Worm (Caenorhabditis elegans) whole organism, mixed stage, embryonic: ENCODE data around the gene T04C12.11.

ENCODE experiments used
- M03D4.4 ChIP-seq: sonication (generic microtip); optimal IDR thresholded peaks from 2 replicates; lab custom pipeline; 2017; ENCODE audit warnings: mild to moderate bottlenecking, missing genetic modification characterization, missing compliant biosample characterization
- bed-3 ChIP-seq: fragments of 200-800 bp; sonication (Bioruptor generic); optimal IDR thresholded peaks from 3 replicates; lab custom pipeline; 2018; ENCODE audit warnings: mild to moderate bottlenecking, missing genetic modification characterization, moderate library complexity, missing compliant biosample characterization
- blmp-1 ChIP-seq: fragments of 150-350 bp; optimal IDR thresholded peaks from 2 replicates; lab custom pipeline; 2014; ENCODE audit warnings: missing biosample characterization, missing genetic modification characterization
- ceh-39 ChIP-seq: fragments of 150-350 bp; optimal IDR thresholded peaks from 2 replicates; lab custom pipeline; 2014; ENCODE audit warnings: missing biosample characterization, missing genetic modification characterization
- ceh-43 ChIP-seq: fragments of 200-800 bp; sonication (Bioruptor generic); optimal IDR thresholded peaks from 2 replicates; lab custom pipeline; 2018; ENCODE audit warnings: mild to moderate bottlenecking, missing genetic modification characterization, moderate library complexity, missing compliant biosample characterization
- ceh-83 ChIP-seq: fragments of 200-800 bp; sonication (Bioruptor generic); optimal IDR thresholded peaks from 2 replicates; lab custom pipeline; 2018; ENCODE audit warnings: mild to moderate bottlenecking, missing genetic modification characterization, missing compliant biosample characterization
- ces-1 ChIP-seq: fragments of 150-350 bp; optimal IDR thresholded peaks from 2 replicates; lab custom pipeline; 2014; ENCODE audit warnings: missing biosample characterization, missing genetic modification reagents, missing genetic modification characterization
- cnd-1 ChIP-seq: fragments of 200-800 bp; sonication (Bioruptor generic); optimal IDR thresholded peaks from 2 replicates; lab custom pipeline; 2018; ENCODE audit warnings: mild to moderate bottlenecking, missing genetic modification characterization, missing compliant biosample characterization
- drap-1 ChIP-seq: fragments of 200-800 bp; sonication (Bioruptor generic); optimal IDR thresholded peaks from 3 replicates; lab custom pipeline; 2018; ENCODE audit warnings: mild to moderate bottlenecking, missing genetic modification characterization, missing compliant biosample characterization
- elt-3 ChIP-seq: fragments of 150-350 bp; optimal IDR thresholded peaks from 2 replicates; lab custom pipeline; 2014; ENCODE audit warnings: missing biosample characterization, missing genetic modification characterization
- flh-1 ChIP-seq: fragments of 200-800 bp; sonication (Bioruptor generic); optimal IDR thresholded peaks from 2 replicates; lab custom pipeline; 2018; ENCODE audit warnings: mild to moderate bottlenecking, missing genetic modification characterization, moderate library complexity, missing compliant biosample characterization
- ham-2 ChIP-seq: fragments of 200-800 bp; sonication (Bioruptor generic); optimal IDR thresholded peaks from 2 replicates; lab custom pipeline; 2018; ENCODE audit warnings: mild to moderate bottlenecking, missing genetic modification characterization, missing compliant biosample characterization
- lin-13 ChIP-seq: fragments of 150-350 bp; optimal IDR thresholded peaks from 2 replicates; lab custom pipeline; 2014; ENCODE audit warnings: missing biosample characterization, missing genetic modification characterization
- lin-32 ChIP-seq: fragments of 200-800 bp; sonication (Bioruptor generic); optimal IDR thresholded peaks from 2 replicates; lab custom pipeline; 2018; ENCODE audit warnings: mild to moderate bottlenecking, missing genetic modification characterization, missing compliant biosample characterization
- lsy-2 ChIP-seq: fragments of 150-350 bp; optimal IDR thresholded peaks from 2 replicates; lab custom pipeline; 2014; ENCODE audit warnings: missing biosample characterization, missing genetic modification characterization
- mep-1 ChIP-seq: fragments of 150-350 bp; optimal IDR thresholded peaks from 2 replicates; lab custom pipeline; 2017; ENCODE audit warnings: missing biosample characterization, missing genetic modification reagents, missing genetic modification characterization, inconsistent platforms
- nhr-237 ChIP-seq: fragments of 150-350 bp; optimal IDR thresholded peaks from 2 replicates; lab custom pipeline; 2014; ENCODE audit warnings: missing biosample characterization, missing genetic modification characterization
- nhr-76 ChIP-seq: sonication (generic microtip); optimal IDR thresholded peaks from 2 replicates; lab custom pipeline; 2017; ENCODE audit warnings: missing biosample characterization, missing genetic modification characterization
- pha-4 ChIP-seq: fragments of 150-350 bp; optimal IDR thresholded peaks from 2 replicates; lab custom pipeline; 2018; ENCODE audit warnings: missing biosample characterization, missing genetic modification reagents, missing genetic modification characterization
- sem-2 ChIP-seq: fragments of 200-800 bp; sonication (Bioruptor generic); optimal IDR thresholded peaks from 2 replicates; lab custom pipeline; 2018; ENCODE audit warnings: mild to moderate bottlenecking, missing genetic modification characterization, missing compliant biosample characterization
- tbx-8 ChIP-seq: fragments of 200-800 bp; sonication (Bioruptor generic); optimal IDR thresholded peaks from 2 replicates; lab custom pipeline; 2018; ENCODE audit warnings: mild to moderate bottlenecking, missing genetic modification characterization, moderate library complexity, missing compliant biosample characterization
- unc-120 ChIP-seq: sonication (generic microtip); optimal IDR thresholded peaks from 2 replicates; lab custom pipeline; 2017; ENCODE audit warnings: missing genetic modification characterization, missing compliant biosample characterization; ENCODE audit not compliant: poor library complexity, severe bottlenecking
- unc-39 ChIP-seq: fragments of 150-350 bp; optimal IDR thresholded peaks from 2 replicates; lab custom pipeline; 2014; ENCODE audit warnings: missing biosample characterization, missing genetic modification characterization
- unc-62 ChIP-seq: fragments of 150-350 bp; optimal IDR thresholded peaks from 2 replicates; lab custom pipeline; 2014; ENCODE audit warnings: missing biosample characterization, missing genetic modification reagents, missing genetic modification characterization
- ztf-11 ChIP-seq: fragments of 150-350 bp; optimal IDR thresholded peaks from 2 replicates; lab custom pipeline; 2014; ENCODE audit warnings: missing biosample characterization, missing genetic modification characterization

The T04C12.11 gene

DNA sequence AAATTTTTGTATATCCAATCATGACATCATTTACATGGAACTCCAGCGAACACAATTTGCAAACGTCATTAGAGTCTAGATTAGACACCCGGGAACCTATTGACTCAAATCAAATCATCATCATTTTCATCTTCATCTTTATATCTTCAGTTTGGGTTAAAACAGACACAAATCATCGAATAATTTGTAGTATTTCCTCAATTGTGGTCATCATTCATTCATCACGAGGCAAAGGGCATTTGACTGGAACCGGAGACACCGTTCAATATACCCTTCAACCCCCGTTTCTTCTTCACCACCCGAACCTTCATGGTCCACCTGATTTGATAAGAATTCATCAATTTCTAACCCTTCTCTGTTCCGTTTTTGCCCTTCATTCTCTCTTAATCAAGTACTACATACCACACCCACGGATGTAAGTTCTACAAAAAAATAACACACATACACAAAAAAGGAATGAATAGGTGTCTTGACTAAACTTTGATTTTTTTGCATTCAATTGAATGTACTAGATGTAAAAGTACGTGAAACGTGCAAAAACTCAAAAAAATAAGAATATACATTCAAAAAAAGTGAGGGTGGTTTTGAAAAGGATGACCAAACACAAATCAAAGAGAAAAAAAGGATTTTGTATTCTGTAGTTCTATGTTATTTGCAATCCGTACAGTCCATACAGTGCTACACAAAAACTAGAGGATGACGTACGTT is 43.1 kb downstream of the T04C12.11 start:
- TF ChIP-seq unc-62 (GFP tag; lab: Kevin White, UChicago) (no peak), ztf-11 (tag; lab: Kevin White, UChicago) (no peak), sem-2 (no peak), elt-3 (no peak), ceh-43 (GFP tag; lab: Kevin White, UChicago) (no peak), drap-1 (GFP tag; lab: Kevin White, UChicago) (no peak), unc-120 (tag; lab: Kevin White, UChicago) (no peak), pha-4 (tag; lab: Kevin White, UChicago) (no peak), flh-1 (GFP tag; lab: Kevin White, UChicago) (no peak), lin-32 (GFP tag; lab: Kevin White, UChicago) (no peak), lin-13 (tag; lab: Kevin White, UChicago) (no peak), lsy-2 (tag; lab: Kevin White, UChicago) (no peak), blmp-1 (tag; lab: Kevin White, UChicago) (no peak), bed-3 (GFP tag; lab: Kevin White, UChicago) (no peak), ceh-83 (GFP tag; lab: Kevin White, UChicago) (no peak)

DNA sequence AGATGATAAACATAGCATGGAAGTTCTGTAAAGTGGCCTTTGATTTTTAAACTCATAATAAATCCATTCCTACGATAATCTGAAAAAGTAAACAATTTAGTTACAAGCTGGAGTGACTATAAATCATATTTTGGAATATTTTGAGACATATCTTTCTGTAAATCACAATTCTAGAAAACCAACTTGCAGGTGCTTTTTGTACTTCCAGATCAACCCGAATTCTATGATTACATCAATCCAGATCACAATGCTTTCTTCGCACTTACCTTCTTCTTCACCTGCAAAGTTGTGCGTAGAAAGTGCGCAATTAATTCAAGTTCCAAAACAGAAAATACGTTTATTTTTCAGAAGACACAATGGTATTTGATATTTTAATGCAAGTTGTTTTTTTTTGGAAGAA is 45.3 kb downstream of the T04C12.11 start:
- no peak for TF ChIP-seq lin-13 (tag; lab: Kevin White, UChicago)
- no peak for TF ChIP-seq M03D4.4 (tag; lab: Kevin White, UChicago)
- no peak for TF ChIP-seq lsy-2 (tag; lab: Kevin White, UChicago)
- TF ChIP-seq ceh-43 (GFP tag; lab: Kevin White, UChicago), result no peak
- TF ChIP-seq unc-62 (GFP tag; lab: Kevin White, UChicago), result no peak

DNA sequence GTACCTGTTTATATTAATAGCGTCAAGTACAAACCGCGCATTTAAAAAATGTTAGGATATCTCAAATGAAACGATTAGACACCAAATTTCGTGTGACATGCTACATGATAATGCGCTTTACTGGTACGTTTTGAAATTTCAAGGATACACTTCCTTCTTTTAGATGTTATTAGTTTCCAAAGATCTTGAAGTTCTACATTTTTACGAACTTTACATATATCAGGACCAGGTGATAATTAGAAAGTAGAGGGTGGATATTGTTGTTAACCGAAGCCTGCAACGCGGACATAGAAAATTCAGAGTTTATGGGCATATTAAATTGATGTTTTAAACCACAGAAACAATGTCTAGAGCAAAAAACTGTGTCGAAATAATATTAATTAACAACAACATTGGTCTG is 46.9 kb downstream of the T04C12.11 start:
- TF ChIP-seq mep-1 (tag; lab: Kevin White, UChicago) (no peak), tbx-8 (GFP tag; lab: Kevin White, UChicago) (no peak), unc-39 (tag; lab: Kevin White, UChicago) (no peak), nhr-76 (tag; lab: Kevin White, UChicago) (no peak)

DNA sequence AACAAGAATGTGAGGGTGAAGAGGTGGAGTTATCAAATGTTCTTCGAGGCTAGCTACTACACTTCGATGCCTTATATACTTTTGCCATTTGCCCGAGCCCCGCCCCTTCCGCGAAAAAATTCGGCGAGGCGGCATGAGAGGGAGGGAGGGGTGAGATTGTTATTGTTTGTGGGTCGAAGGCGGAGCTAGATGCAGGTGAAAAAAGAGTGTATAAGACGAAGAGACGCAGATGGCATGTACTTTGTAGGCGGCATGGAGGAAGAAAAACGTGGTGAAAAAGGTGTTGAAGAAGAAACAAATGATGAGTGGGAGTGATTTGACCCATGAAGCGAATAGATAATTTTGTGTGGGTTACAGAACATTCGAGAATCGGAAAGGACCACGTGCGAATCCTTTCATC is 47.7 kb downstream of the T04C12.11 start, which contains the start of gene C13G3.1:
Gene C13G3.1 (minus strand): TSS at position 47 of the 400 bp plus-strand sequence.
- no peak for TF ChIP-seq ceh-83 (GFP tag; lab: Kevin White, UChicago)

DNA sequence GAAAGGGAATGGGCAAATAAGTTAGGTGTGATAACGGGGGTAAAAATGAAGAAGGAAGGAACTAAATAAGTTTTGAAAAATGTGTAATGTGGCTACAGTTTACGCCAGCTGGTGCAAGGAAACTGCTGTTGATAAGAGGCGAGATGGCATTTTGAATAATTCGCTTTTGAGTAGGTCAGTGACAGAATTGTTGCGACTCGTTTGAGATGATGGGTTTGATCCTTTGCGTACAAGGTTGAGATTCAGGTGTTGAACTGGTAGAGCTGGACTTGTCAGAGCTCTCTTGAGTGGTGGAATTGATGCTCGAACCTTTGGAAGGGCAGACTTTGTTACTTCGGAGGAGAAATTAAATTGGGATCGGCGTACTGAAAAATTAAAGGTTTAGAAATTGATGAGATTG is 48.3 kb downstream of the T04C12.11 start:
- TF ChIP-seq lsy-2 (tag; lab: Kevin White, UChicago) (no peak), cnd-1 (no peak), bed-3 (GFP tag; lab: Kevin White, UChicago) (no peak), ham-2 (no peak), tbx-8 (GFP tag; lab: Kevin White, UChicago) (no peak), ceh-39 (tag; lab: Kevin White, UChicago) (no peak), sem-2 (no peak)

DNA sequence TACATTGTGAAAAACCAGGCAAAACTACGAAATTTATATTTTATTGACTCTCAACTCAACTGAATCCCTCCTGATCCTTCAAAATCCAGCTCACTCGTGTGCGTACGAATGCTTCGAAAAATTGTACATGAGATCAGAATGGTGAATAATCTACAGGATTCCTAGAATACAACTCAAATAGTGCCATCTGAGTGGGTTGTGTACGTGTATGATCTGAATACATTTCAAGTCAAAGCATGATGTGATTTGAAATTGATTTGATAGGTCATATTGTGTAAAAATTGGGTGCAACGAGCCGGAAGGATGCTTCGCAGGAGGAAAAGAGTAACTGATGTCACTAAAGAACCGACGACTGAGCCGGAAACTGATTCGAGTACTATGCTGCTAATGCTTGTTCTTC is 49.3 kb downstream of the T04C12.11 start:
- TF ChIP-seq lin-32 (GFP tag; lab: Kevin White, UChicago) (no peak), ces-1 (GFP tag; lab: Kevin White, UChicago) (no peak), nhr-237 (tag; lab: Kevin White, UChicago) (no peak), lin-13 (tag; lab: Kevin White, UChicago) (no peak), nhr-76 (tag; lab: Kevin White, UChicago) (no peak), pha-4 (tag; lab: Kevin White, UChicago) (no peak)
